Worm (Caenorhabditis elegans): Measurements from ENCODE around the gene Y39H10A.1.

The Y39H10A.1 gene

ce11 chrV:3776086-3776589 is 9.1 kb downstream of the Y39H10A.1 start, which contains the start of gene cysl-3:
TSS of gene cysl-3 (minus strand) at chrV:3776136.
- no peak for TF ChIP-seq unc-62 (GFP tag; optimal IDR thresholded peaks at IDR 0.05)

- TF ChIP-seq unc-62 (GFP tag; optimal IDR thresholded peaks at IDR 0.05): no peak
Observed at ce11 chrV:3776946-3777345, 9.9 kb downstream of the Y39H10A.1 start.

ce11 chrV:3784167-3784734 is 17.2 kb downstream of the Y39H10A.1 start, which contains the start of gene R08F11.1:
TSS of gene R08F11.1 (minus strand) at chrV:3784217.
- TF ChIP-seq unc-62 (GFP tag; optimal IDR thresholded peaks at IDR 0.05): no peak

- TF ChIP-seq unc-62 (GFP tag; optimal IDR thresholded peaks at IDR 0.05): no peak
Observed at ce11 chrV:3788538-3788937, 21.5 kb downstream of the Y39H10A.1 start.

ce11 chrV:3789770-3790169 is 22.8 kb downstream of the Y39H10A.1 start, which contains the start of gene R08F11.7:
TSS of gene R08F11.7 (plus strand) at chrV:3790070.
- no peak for TF ChIP-seq unc-62 (GFP tag; optimal IDR thresholded peaks at IDR 0.05)

ce11 chrV:3790424-3790823 is 23.4 kb downstream of the Y39H10A.1 start:
- TF ChIP-seq unc-62 (GFP tag; optimal IDR thresholded peaks at IDR 0.05): no peak

ce11 chrV:3799737-3800136 is 32.7 kb downstream of the Y39H10A.1 start:
- no peak for TF ChIP-seq unc-62 (GFP tag; optimal IDR thresholded peaks at IDR 0.05)

ce11 chrV:3800378-3800777 is 33.4 kb downstream of the Y39H10A.1 start, which contains the start of gene srt-30:
TSS of gene srt-30 (minus strand) at chrV:3800478.
- TF ChIP-seq unc-62 (GFP tag; optimal IDR thresholded peaks at IDR 0.05): no peak

ce11 chrV:3801787-3802417 is 34.9 kb downstream of the Y39H10A.1 start:
- no peak for TF ChIP-seq unc-62 (GFP tag; optimal IDR thresholded peaks at IDR 0.05)

ce11 chrV:3803343-3803742 is 36.3 kb downstream of the Y39H10A.1 start, which contains the start of gene cyp-33C8:
TSS of gene cyp-33C8 (minus strand) at chrV:3803542.
- TF ChIP-seq unc-62 (GFP tag; optimal IDR thresholded peaks at IDR 0.05): no peak

ce11 chrV:3805499-3805898 is 38.5 kb downstream of the Y39H10A.1 start, which contains the start of gene R08F11.4:
TSS of gene R08F11.4 (minus strand) at chrV:3805527.
- TF ChIP-seq unc-62 (GFP tag; optimal IDR thresholded peaks at IDR 0.05): no peak

- no peak for TF ChIP-seq unc-62 (GFP tag; optimal IDR thresholded peaks at IDR 0.05)
Observed at ce11 chrV:3805961-3806360, 39.0 kb downstream of the Y39H10A.1 start, which contains the start of gene srw-7. TSS of gene srw-7 (plus strand) at chrV:3806261.

- no peak for TF ChIP-seq unc-62 (GFP tag; optimal IDR thresholded peaks at IDR 0.05)
Observed at ce11 chrV:3807846-3808245, 40.8 kb downstream of the Y39H10A.1 start.

- TF ChIP-seq unc-62 (GFP tag; optimal IDR thresholded peaks at IDR 0.05): no peak
Observed at ce11 chrV:3808336-3808735, 41.3 kb downstream of the Y39H10A.1 start, which contains the start of gene srw-6. TSS of gene srw-6 (plus strand) at chrV:3808636.

- TF ChIP-seq unc-62 (GFP tag; optimal IDR thresholded peaks at IDR 0.05): no peak
Observed at ce11 chrV:3810035-3810434, 43.0 kb downstream of the Y39H10A.1 start.

ce11 chrV:3811541-3811940 is 44.5 kb downstream of the Y39H10A.1 start, which contains the start of gene scl-13:
TSS of gene scl-13 (minus strand) at chrV:3811641.
- TF ChIP-seq unc-62 (GFP tag; optimal IDR thresholded peaks at IDR 0.05): no peak

ce11 chrV:3812291-3812690 is 45.3 kb downstream of the Y39H10A.1 start, which contains the start of gene scl-12:
TSS of gene scl-12 (plus strand) at chrV:3812591.
- TF ChIP-seq unc-62 (GFP tag; optimal IDR thresholded peaks at IDR 0.05): no peak
